Fruit fly (Drosophila melanogaster) whole organism: ENCODE measurements around the gene Unc-76.
A peak's percentile ranks its signal among the peaks of the same experiment; 100 is the strongest.

Source experiments
- CG8478 ChIP-seq: fragments of >200 bp; optimal IDR thresholded peaks from 2 replicates; lab custom pipeline; 2018; ENCODE audit warnings: inconsistent platforms
- Dll ChIP-seq: fragments of >200 bp; optimal IDR thresholded peaks from 2 replicates; lab custom pipeline; 2017
- EcR ChIP-seq, 2 experiments: fragments of >200 bp; optimal IDR thresholded peaks; 2 replicates each; lab custom pipeline; 2017; ENCODE audit warnings: missing biosample characterization in 2 of 2, missing genetic modification characterization in 2 of 2, missing genetic modification reagents in 2 of 2
- pan ChIP-seq: fragments of >200 bp; optimal IDR thresholded peaks from 2 replicates; lab custom pipeline; 2017
- psq ChIP-seq: fragments of >200 bp; optimal IDR thresholded peaks from 2 replicates; lab custom pipeline; 2017
- usp ChIP-seq: fragments of >200 bp; optimal IDR thresholded peaks from 2 replicates; lab custom pipeline; 2017; ENCODE audit warnings: missing biosample characterization, missing genetic modification characterization, mixed read lengths

Gene Unc-76

DNA sequence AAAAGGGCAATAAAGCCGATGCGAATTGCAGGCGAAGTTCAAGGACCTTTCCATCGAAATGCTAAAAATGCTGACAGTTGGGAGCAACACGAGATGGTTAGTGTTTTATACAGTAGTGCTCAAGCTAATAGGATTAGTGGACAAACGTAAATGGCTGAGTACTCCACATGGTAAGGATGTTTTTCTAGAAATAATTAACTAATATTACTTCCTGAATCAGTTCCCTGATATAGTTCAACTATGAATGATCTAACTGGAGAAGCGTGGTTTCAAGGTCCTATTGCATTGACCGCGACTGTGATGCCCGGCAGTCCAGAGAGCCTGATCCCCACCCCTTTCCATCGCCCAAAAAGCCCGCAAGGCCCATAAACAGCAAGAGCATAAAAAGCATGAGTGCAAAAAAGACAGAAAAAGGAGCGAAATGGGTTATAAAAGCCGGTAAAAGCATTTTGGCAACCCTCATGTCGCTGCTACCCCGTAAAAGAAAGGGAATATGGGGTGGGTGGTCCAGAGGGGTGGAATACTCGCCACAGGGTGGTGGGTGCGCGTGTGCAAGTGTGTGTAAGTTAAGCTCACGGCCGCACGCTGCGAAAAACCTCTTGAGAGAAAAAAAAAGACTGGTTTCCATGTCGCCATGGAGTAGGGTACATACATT, 53.9 kb downstream of the Unc-76 start:
- TF ChIP-seq usp (GFP tag; lab: Kevin White, UChicago) (no peak), pan (lab: Kevin White, UChicago) (no peak), psq (lab: Kevin White, UChicago) (no peak), CG8478 (lab: Kevin White, UChicago) (no peak), Dll (lab: Kevin White, UChicago) (no peak), EcR (GFP tag; optimal IDR thresholded peaks at IDR 0.05; lab: Kevin White, UChicago) (no peak)

DNA sequence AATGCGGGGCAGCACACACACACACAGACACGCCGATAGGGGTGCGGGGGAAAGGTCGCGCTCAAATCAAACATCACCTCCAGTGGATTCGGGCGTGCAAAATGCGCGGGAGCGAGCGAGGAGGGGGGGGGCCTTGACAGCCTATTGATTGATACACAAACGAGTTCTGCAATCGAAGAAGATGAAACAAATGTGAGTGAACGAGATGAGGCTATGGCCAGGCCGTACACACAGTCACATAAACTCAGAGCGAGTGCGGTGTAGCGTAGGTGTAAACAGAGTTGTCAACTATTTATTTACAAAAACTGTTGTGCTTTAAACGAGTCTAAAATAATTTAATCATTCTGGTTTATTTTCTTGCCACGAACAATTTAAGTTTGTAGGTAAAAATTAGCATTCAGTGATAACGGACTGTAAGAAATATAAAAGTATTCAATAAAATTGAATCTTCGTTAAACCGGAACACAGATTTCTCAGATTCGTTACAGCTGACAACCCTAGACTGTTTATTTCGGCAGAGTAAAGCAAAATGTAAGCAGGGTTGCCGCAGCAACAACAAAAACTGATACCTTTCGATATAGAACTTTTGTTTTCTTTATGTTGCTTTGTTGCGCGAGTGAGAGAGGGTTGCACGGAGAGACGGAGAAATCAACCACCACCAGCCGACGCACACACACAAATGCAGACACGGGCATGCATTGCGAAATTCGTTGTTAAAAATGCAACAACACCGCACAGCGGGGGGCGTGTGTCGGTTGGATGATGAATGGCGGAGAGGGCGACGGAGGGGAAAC, 54.8 kb downstream of the Unc-76 start:
- TF ChIP-seq CG8478 (lab: Kevin White, UChicago) (no peak), pan (lab: Kevin White, UChicago) (peak; percentile 60), psq (lab: Kevin White, UChicago) (no peak)

DNA sequence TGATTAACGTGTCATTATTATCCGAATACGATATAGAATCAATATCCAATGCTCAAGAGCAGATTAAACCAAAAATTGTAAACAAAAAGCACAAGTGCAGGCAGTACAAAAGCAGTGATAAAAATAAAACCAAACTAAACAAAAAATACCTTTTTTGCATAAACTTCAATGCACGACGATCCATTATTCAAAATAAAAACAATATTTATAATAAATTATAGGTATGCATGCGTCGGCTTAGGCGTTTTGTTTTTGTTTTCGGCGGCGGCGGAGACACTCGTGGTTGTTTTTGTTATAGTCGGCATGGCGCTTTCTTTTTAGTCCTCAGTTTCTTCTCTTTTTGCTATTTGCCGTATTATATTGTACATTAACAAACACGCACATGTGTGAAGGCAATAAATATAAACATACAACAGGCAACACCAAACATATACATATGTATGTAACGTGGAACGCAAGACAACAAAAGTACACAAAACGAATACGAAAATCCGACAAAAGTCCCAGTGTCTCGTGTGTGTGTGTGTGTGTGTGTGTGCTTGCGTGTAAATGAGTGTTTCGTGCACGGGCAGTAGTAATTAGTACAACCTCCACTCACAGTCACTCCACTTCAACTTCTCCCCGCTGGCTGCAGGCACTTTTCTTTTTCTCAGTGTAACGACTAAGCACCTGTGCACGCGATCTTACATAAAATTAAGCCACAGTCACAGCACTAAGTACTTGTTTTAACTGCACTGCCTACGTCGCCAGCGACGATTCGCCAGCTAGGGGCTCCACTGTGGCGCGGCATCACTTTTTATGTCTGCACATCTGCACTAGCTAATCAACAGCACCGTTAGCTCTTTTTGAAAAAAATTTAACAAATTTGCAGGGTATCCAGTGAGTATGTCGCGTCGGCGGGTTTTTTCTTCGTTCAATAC, 55.7 kb downstream of the Unc-76 start:
- TF ChIP-seq CG8478 (lab: Kevin White, UChicago) (no peak), EcR (GFP tag; optimal IDR thresholded peaks at IDR 0.05; lab: Kevin White, UChicago) (no peak), pan (lab: Kevin White, UChicago) (no peak), psq (lab: Kevin White, UChicago) (no peak), Dll (lab: Kevin White, UChicago) (no peak), usp (GFP tag; lab: Kevin White, UChicago) (no peak)

DNA sequence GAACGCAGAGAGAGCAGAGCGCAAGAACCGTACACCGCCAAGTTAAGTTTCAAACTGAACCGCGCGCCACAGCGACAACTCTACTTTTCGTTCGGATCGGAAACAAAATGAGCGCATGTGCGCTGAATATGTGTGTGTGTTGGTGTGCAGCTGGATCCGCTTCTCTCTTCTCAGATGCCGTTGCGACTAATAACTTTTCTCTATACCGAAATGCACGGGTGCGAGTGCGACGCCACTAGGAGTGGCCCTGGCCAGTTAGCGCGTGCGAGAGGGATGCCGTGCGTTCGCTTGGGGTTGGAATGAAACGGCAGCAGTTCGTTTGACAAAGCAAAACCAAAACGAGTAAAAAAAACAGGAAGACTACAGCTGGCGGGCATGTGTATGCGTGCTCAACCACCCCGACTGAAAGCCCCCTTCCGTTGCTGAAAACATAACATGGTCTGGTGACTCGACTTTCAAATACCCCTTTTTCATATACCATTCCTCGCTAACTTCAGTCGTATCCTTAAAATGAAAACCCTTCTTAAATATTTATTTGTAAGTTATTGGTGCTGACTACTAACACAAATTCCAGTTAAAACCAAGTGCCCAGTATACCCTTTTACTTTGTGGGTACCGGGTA, 56.5 kb downstream of the Unc-76 start:
- no peak for TF ChIP-seq usp (GFP tag; lab: Kevin White, UChicago)
- peak in 1 of 2 experiments; percentile 39 for TF ChIP-seq EcR (GFP tag; optimal IDR thresholded peaks at IDR 0.05; lab: Kevin White, UChicago)
- no peak for TF ChIP-seq psq (lab: Kevin White, UChicago)
- peak; percentile 98 for TF ChIP-seq pan (lab: Kevin White, UChicago)
- TF ChIP-seq Dll (lab: Kevin White, UChicago) = no peak
- TF ChIP-seq CG8478 (lab: Kevin White, UChicago) = peak; percentile 82

DNA sequence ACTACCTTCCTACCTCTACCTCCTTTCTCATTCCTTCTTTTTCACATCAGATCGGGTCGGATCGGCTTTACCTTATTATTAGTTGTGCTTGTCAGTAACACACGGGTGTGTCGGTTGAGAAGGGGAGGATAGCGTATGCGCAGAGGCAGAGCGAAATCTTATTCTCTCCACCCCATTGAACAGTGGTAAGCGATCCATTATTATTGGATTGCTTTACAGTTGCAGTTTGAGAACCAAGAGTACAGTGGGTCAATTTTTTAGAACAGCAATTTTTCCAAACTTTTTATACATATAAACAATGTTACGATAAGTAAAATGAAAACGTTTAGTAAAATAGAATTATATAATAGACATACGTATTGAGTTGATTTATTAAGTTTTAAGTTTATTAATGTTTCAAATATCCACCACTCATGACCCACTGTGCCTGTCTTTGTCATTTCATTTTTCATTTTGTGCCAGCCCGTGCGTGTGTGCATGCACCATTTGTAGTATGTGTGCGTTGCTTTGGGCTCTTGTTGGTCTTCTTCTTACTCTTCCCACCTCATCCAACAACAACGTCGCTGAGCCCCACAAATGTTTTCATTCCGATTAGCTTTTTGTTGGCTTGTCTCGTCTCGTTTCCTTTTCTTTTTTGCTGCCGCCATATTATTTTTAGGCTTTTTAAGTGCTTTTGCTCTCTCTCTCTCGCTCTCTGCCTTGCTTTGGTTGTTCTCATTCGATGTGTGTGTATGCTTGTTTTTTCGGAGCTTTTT, 57.4 kb downstream of the Unc-76 start:
- TF ChIP-seq EcR (GFP tag; optimal IDR thresholded peaks at IDR 0.05; lab: Kevin White, UChicago) = peak in 1 of 2 experiments; percentile 20
- no peak for TF ChIP-seq pan (lab: Kevin White, UChicago)

DNA sequence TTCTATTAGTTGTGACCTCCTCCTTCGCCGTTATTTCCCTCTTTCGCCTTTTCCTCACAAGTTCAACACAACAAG, 57.8 kb downstream of the Unc-76 start, which contains the start of gene ph-p:
ph-p (minus strand) TSS at position 30 of the 75 bp plus-strand sequence.
- TF ChIP-seq EcR (GFP tag; optimal IDR thresholded peaks at IDR 0.05; lab: Kevin White, UChicago) (no peak), Dll (lab: Kevin White, UChicago) (no peak), psq (lab: Kevin White, UChicago) (no peak), CG8478 (lab: Kevin White, UChicago) (no peak), pan (lab: Kevin White, UChicago) (no peak), usp (GFP tag; lab: Kevin White, UChicago) (no peak)

DNA sequence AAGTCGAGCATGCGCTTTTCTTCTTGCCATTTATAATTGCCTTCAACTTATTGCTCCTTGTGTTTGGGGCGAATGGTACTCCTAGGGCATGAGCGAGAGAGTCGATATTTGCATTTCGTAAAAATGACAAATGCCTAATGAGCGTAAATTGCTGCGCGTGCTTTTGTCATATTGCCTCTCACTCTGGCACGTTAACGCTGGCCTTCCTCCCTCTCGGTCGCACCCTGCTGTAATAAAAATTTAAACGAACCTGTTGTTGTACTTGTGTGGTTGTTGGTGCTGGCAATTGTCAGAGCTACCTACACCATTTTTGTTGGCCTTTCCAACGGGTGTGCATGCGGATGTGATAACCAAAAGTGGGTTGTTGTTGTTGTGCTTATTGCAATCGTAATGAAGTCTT, 58.0 kb downstream of the Unc-76 start:
- TF ChIP-seq EcR (GFP tag; optimal IDR thresholded peaks at IDR 0.05; lab: Kevin White, UChicago) (peak in 1 of 2 experiments; percentile 24), Dll (lab: Kevin White, UChicago) (no peak)

DNA sequence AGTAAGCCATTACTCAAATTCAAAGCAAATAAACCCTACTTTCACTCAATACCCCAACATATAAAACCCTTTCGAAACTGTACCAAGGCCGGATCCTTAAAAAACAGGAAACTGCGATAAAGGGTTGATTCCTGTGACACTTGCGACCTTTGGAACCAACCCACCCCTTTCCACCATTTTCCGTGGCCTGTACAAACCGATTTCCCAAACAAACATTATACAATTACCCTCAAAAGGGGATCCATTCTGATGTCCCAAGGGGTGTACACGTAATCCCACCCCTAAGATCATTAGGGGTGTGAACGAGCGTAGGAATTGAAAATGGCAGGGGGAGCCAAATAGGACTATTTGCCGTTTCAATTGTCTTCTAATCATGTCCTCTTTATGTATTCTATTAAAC, 59.2 kb downstream of the Unc-76 start:
- TF ChIP-seq psq (lab: Kevin White, UChicago) (no peak), pan (lab: Kevin White, UChicago) (no peak), CG8478 (lab: Kevin White, UChicago) (no peak), usp (GFP tag; lab: Kevin White, UChicago) (no peak), Dll (lab: Kevin White, UChicago) (no peak), EcR (GFP tag; optimal IDR thresholded peaks at IDR 0.05; lab: Kevin White, UChicago) (no peak)

DNA sequence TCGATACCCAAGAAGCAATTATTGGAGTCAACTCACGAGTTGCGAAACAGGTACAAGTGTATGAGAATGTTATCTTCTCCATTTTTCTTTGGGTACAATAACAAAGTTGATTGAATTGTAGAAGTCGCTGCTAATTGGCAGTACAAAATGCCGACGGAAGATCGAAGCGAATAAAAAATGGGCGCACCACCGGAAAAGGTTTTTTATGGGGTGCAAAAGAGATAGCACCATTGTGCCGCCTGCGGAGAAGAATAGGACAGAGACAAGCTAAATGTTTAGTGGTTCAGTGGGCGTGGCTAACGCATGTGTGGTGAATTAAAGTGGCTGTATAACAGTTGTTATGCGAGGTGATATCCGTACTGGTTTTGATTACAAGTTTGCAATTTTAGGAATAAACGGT, 60.1 kb downstream of the Unc-76 start:
- TF ChIP-seq CG8478 (lab: Kevin White, UChicago) (peak; percentile 39), Dll (lab: Kevin White, UChicago) (no peak), pan (lab: Kevin White, UChicago) (no peak), usp (GFP tag; lab: Kevin White, UChicago) (no peak), psq (lab: Kevin White, UChicago) (no peak), EcR (GFP tag; optimal IDR thresholded peaks at IDR 0.05; lab: Kevin White, UChicago) (no peak)

DNA sequence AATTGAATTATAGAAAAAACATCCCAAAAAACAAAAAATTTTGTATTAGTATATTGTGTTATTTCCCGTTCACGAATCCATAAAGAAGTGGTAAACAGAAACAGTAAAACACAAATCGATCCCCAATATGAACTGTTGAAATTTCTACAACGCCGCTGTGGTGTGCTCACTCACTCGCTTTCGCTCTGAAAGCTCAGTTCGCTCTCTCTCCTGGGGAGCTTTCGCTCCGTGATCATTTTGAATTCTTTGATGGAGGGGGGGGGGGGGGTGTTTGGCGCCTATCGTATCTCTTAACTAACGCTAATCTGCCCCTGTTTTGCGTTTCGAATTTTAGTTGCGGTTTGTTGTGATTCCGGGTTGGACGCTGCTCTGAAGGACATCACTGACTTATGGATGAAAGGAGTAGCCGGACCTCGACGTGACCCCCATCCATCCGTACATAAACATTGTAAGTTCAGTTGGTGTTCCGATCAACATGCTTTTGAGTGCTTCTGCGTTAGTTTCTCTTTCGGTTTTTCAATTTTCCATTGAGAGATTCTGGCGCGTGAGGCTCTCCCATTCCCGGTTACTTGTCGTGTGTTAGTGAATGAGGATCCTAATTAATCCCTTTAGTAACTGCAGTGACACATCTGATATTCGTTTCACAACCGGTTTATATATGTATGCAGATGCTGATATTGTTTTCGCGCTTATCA, 60.9 kb downstream of the Unc-76 start, which contains the start of gene D2hgdh:
D2hgdh (plus strand) TSS at position 331 of the 695 bp plus-strand sequence.
- TF ChIP-seq psq (lab: Kevin White, UChicago) (no peak), EcR (GFP tag; optimal IDR thresholded peaks at IDR 0.05; lab: Kevin White, UChicago) (no peak), CG8478 (lab: Kevin White, UChicago) (no peak), usp (GFP tag; lab: Kevin White, UChicago) (no peak), Dll (lab: Kevin White, UChicago) (peak; percentile 64), pan (lab: Kevin White, UChicago) (no peak)
